Fruit fly (Drosophila melanogaster) whole organism, embryonic: ENCODE data around the gene janB.
A peak's percentile ranks its signal among the peaks of the same experiment; 100 is the strongest.

Source experiments
- ATbp ChIP-seq: fragments of 200-800 bp; sonication (Bioruptor generic); optimal IDR thresholded peaks from 2 replicates; lab custom pipeline; 2017; ENCODE audit warnings: missing biosample characterization, mild to moderate bottlenecking, missing genetic modification characterization, missing genetic modification reagents
- CG10209 ChIP-seq: fragments of 200-800 bp; sonication (Bioruptor generic); optimal IDR thresholded peaks from 3 replicates; lab custom pipeline; 2017; ENCODE audit warnings: missing biosample characterization, mild to moderate bottlenecking, missing genetic modification characterization, missing genetic modification reagents
- CG10267 ChIP-seq: fragments of 200-800 bp; sonication (Bioruptor generic); optimal IDR thresholded peaks from 2 replicates; lab custom pipeline; 2018; ENCODE audit warnings: missing biosample characterization, mild to moderate bottlenecking, missing genetic modification characterization, moderate library complexity
- CG11085 ChIP-seq: fragments of 200-800 bp; sonication (Bioruptor generic); IDR thresholded peaks from 2 replicates; pipeline ENCODE4 v1.3.6; 2022; ENCODE audit warnings: missing biosample characterization, missing genetic modification characterization
- CG11398 ChIP-seq: fragments of 200-800 bp; sonication (Bioruptor generic); optimal IDR thresholded peaks from 2 replicates; lab custom pipeline; 2016; ENCODE audit warnings: missing biosample characterization, missing genetic modification characterization
- CG1233 ChIP-seq: fragments of 200-800 bp; sonication (Bioruptor generic); optimal IDR thresholded peaks from 4 replicates; lab custom pipeline; 2018; ENCODE audit warnings: missing biosample characterization, mild to moderate bottlenecking, missing genetic modification characterization
- CG13424 ChIP-seq: fragments of 200-800 bp; sonication (Bioruptor generic); optimal IDR thresholded peaks from 2 replicates; lab custom pipeline; 2019; ENCODE audit warnings: missing biosample characterization, mild to moderate bottlenecking, missing genetic modification characterization, moderate library complexity
- CG14050 ChIP-seq: fragments of 200-800 bp; sonication (Bioruptor generic); IDR thresholded peaks from 3 replicates; pipeline ENCODE4 v1.3.6; 2022; ENCODE audit warnings: missing biosample characterization, missing genetic modification characterization
- CG15601 ChIP-seq: fragments of 200-800 bp; sonication (Bioruptor generic); optimal IDR thresholded peaks from 3 replicates; lab custom pipeline; 2019; ENCODE audit warnings: missing biosample characterization, mild to moderate bottlenecking, missing genetic modification characterization, moderate library complexity
- CG16815 ChIP-seq: fragments of 200-800 bp; sonication (Bioruptor generic); optimal IDR thresholded peaks from 3 replicates; lab custom pipeline; 2017; ENCODE audit warnings: missing biosample characterization, mild to moderate bottlenecking, missing genetic modification characterization
- CG17186 ChIP-seq: fragments of 200-800 bp; sonication (Bioruptor generic); optimal IDR thresholded peaks from 3 replicates; lab custom pipeline; 2017; ENCODE audit warnings: missing biosample characterization, missing genetic modification reagents, missing genetic modification characterization
- CG17912 ChIP-seq: fragments of 200-800 bp; sonication (Bioruptor generic); optimal IDR thresholded peaks from 2 replicates; lab custom pipeline; 2018; ENCODE audit warnings: missing biosample characterization, mild to moderate bottlenecking, missing genetic modification characterization
- CG1832 ChIP-seq: fragments of 200-800 bp; sonication (Bioruptor generic); optimal IDR thresholded peaks from 2 replicates; lab custom pipeline; 2017; ENCODE audit warnings: missing biosample characterization, mild to moderate bottlenecking, missing genetic modification characterization, inconsistent platforms
- CG2889 ChIP-seq: fragments of 200-800 bp; sonication (Bioruptor generic); IDR thresholded peaks from 3 replicates; pipeline ENCODE4 v1.3.6; 2022; ENCODE audit warnings: missing biosample characterization, missing genetic modification characterization
- CG31224 ChIP-seq: fragments of 200-800 bp; sonication (Bioruptor generic); IDR thresholded peaks from 2 replicates; pipeline ENCODE4 v1.3.6; 2022; ENCODE audit warnings: missing biosample characterization, missing genetic modification characterization
- CG6854 ChIP-seq: fragments of 200-800 bp; sonication (Bioruptor generic); optimal IDR thresholded peaks from 3 replicates; lab custom pipeline; 2017; ENCODE audit warnings: missing biosample characterization, mild to moderate bottlenecking, missing genetic modification characterization
- Chrac-16 ChIP-seq: fragments of 200-800 bp; sonication (Bioruptor generic); optimal IDR thresholded peaks from 3 replicates; lab custom pipeline; 2016; ENCODE audit warnings: missing biosample characterization, missing genetic modification characterization
- Dip3 ChIP-seq: fragments of 200-800 bp; sonication (Bioruptor generic); optimal IDR thresholded peaks from 3 replicates; lab custom pipeline; 2016; ENCODE audit warnings: missing biosample characterization, missing genetic modification characterization
- E2f1 ChIP-seq: fragments of 200-800 bp; sonication (Bioruptor generic); IDR thresholded peaks from 2 replicates; pipeline ENCODE4 v1.3.6; 2022; ENCODE audit warnings: missing biosample characterization, missing genetic modification characterization
- Elba2 ChIP-seq: fragments of 200-800 bp; sonication (Bioruptor generic); optimal IDR thresholded peaks from 3 replicates; lab custom pipeline; 2016; ENCODE audit warnings: missing biosample characterization, missing genetic modification characterization
- H2.0 ChIP-seq: fragments of 200-800 bp; sonication (Bioruptor generic); IDR thresholded peaks from 2 replicates; pipeline ENCODE4 v1.3.6; 2022; ENCODE audit warnings: missing biosample characterization, missing genetic modification characterization
- Hand ChIP-seq: fragments of 200-800 bp; sonication (Bioruptor generic); optimal IDR thresholded peaks from 2 replicates; lab custom pipeline; 2017; ENCODE audit warnings: mild to moderate bottlenecking, missing biosample characterization, missing genetic modification reagents, missing genetic modification characterization
- Hey ChIP-seq: fragments of 200-800 bp; sonication (Bioruptor generic); optimal IDR thresholded peaks from 3 replicates; lab custom pipeline; 2018; ENCODE audit warnings: missing biosample characterization, mild to moderate bottlenecking, missing genetic modification characterization
- Hr3 ChIP-seq: fragments of 200-800 bp; sonication (Bioruptor generic); optimal IDR thresholded peaks from 3 replicates; lab custom pipeline; 2016; ENCODE audit warnings: missing biosample characterization, missing genetic modification characterization
- Meics ChIP-seq: fragments of 200-800 bp; sonication (Bioruptor generic); optimal IDR thresholded peaks from 2 replicates; lab custom pipeline; 2017; ENCODE audit warnings: missing biosample characterization, mild to moderate bottlenecking, missing genetic modification characterization
- Oli ChIP-seq: fragments of 200-800 bp; sonication (Bioruptor generic); optimal IDR thresholded peaks from 2 replicates; lab custom pipeline; 2018; ENCODE audit warnings: missing biosample characterization, mild to moderate bottlenecking, missing genetic modification characterization, moderate library complexity
- Ssrp ChIP-seq: fragments of 200-800 bp; sonication (Bioruptor generic); optimal IDR thresholded peaks from 2 replicates; lab custom pipeline; 2018; ENCODE audit warnings: missing biosample characterization, mild to moderate bottlenecking, missing genetic modification characterization, moderate library complexity
- Xrp1 ChIP-seq: fragments of 200-800 bp; sonication (Bioruptor generic); IDR thresholded peaks from 2 replicates; pipeline ENCODE4 v1.3.6; 2022; ENCODE audit warnings: missing biosample characterization, missing genetic modification characterization
- br ChIP-seq: fragments of >200 bp; optimal IDR thresholded peaks from 2 replicates; lab custom pipeline; 2017
- bsh ChIP-seq, 2 experiments: fragments of 200-800 bp; sonication (Bioruptor generic); optimal IDR thresholded peaks; 2 replicates each; lab custom pipeline; 2017 to 2018; ENCODE audit warnings: mild to moderate bottlenecking in 2 of 2, missing biosample characterization in 2 of 2, missing genetic modification characterization in 2 of 2, moderate library complexity in 1 of 2
- caup ChIP-seq: fragments of 200-800 bp; sonication (Bioruptor generic); optimal IDR thresholded peaks from 3 replicates; lab custom pipeline; 2017; ENCODE audit warnings: missing biosample characterization, mild to moderate bottlenecking, missing genetic modification characterization, moderate library complexity; ENCODE audit not compliant: severe bottlenecking
- chinmo ChIP-seq: fragments of 200-800 bp; sonication (Bioruptor generic); IDR thresholded peaks from 4 replicates; pipeline ENCODE4 v1.3.6; 2022; ENCODE audit warnings: missing biosample characterization, missing genetic modification characterization; ENCODE audit not compliant: partially characterized antibody
- chn ChIP-seq: fragments of 200-800 bp; sonication (Bioruptor generic); optimal IDR thresholded peaks from 2 replicates; lab custom pipeline; 2016; ENCODE audit warnings: missing biosample characterization, missing genetic modification characterization
- dmrt99B ChIP-seq: fragments of 200-800 bp; sonication (Bioruptor generic); optimal IDR thresholded peaks from 2 replicates; lab custom pipeline; 2018; ENCODE audit warnings: missing biosample characterization, mild to moderate bottlenecking, missing genetic modification characterization, moderate library complexity
- gcm2 ChIP-seq: fragments of 200-800 bp; sonication (Bioruptor generic); optimal IDR thresholded peaks from 2 replicates; lab custom pipeline; 2016; ENCODE audit warnings: missing biosample characterization, missing genetic modification characterization
- hth ChIP-seq: fragments of >200 bp; optimal IDR thresholded peaks from 2 replicates; lab custom pipeline; 2017; ENCODE audit warnings: inconsistent platforms
- ind ChIP-seq: fragments of 200-800 bp; sonication (Bioruptor generic); optimal IDR thresholded peaks from 3 replicates; lab custom pipeline; 2016; ENCODE audit warnings: missing biosample characterization, missing genetic modification characterization
- lola ChIP-seq, 3 experiments: fragments of >200 bp in 2 of 3; fragments of 200-800 bp in 1 of 3; sonication (Bioruptor generic) in 1 of 3; optimal IDR thresholded peaks; 2 replicates each; lab custom pipeline; 2017 to 2019; ENCODE audit warnings: missing biosample characterization in 3 of 3, missing genetic modification characterization in 3 of 3, mild to moderate bottlenecking in 1 of 3, moderate library complexity in 1 of 3
- maf-S ChIP-seq: fragments of 200-800 bp; sonication (Bioruptor generic); optimal IDR thresholded peaks from 2 replicates; lab custom pipeline; 2016; ENCODE audit warnings: missing biosample characterization, missing genetic modification characterization
- mld ChIP-seq: fragments of 200-800 bp; sonication (Bioruptor generic); IDR thresholded peaks from 3 replicates; pipeline ENCODE4 v1.3.6; 2022; ENCODE audit warnings: missing biosample characterization, missing genetic modification characterization; ENCODE audit not compliant: partially characterized antibody
- p53 ChIP-seq: fragments of 200-800 bp; sonication (Bioruptor generic); optimal IDR thresholded peaks from 2 replicates; lab custom pipeline; 2016; ENCODE audit warnings: missing biosample characterization, missing genetic modification characterization
- pb ChIP-seq: fragments of 200-800 bp; sonication (Bioruptor generic); optimal IDR thresholded peaks from 3 replicates; lab custom pipeline; 2016; ENCODE audit warnings: missing biosample characterization, missing genetic modification characterization
- pzg ChIP-seq: fragments of 200-800 bp; sonication (Bioruptor generic); optimal IDR thresholded peaks from 3 replicates; lab custom pipeline; 2018; ENCODE audit warnings: missing biosample characterization, mild to moderate bottlenecking, missing genetic modification characterization, moderate library complexity
- rib ChIP-seq: fragments of 200-800 bp; sonication (Bioruptor generic); IDR thresholded peaks from 2 replicates; pipeline ENCODE4 v1.3.6; 2022; ENCODE audit warnings: missing biosample characterization, missing genetic modification characterization
- salm ChIP-seq: fragments of 200-800 bp; sonication (Bioruptor generic); optimal IDR thresholded peaks from 2 replicates; lab custom pipeline; 2018; ENCODE audit warnings: missing biosample characterization, mild to moderate bottlenecking, missing genetic modification characterization
- sisA ChIP-seq: fragments of 200-800 bp; sonication (Bioruptor generic); IDR thresholded peaks from 2 replicates; pipeline ENCODE4 v1.3.6; 2022; ENCODE audit warnings: missing biosample characterization, missing genetic modification characterization
- unpg ChIP-seq: fragments of 200-800 bp; sonication (Bioruptor generic); optimal IDR thresholded peaks from 3 replicates; lab custom pipeline; 2018; ENCODE audit warnings: missing biosample characterization, mild to moderate bottlenecking, missing genetic modification characterization, moderate library complexity
- yki ChIP-seq: fragments of >200 bp; optimal IDR thresholded peaks from 3 replicates; lab custom pipeline; 2018
- zen ChIP-seq: fragments of 200-800 bp; sonication (Bioruptor generic); optimal IDR thresholded peaks from 3 replicates; lab custom pipeline; 2018; ENCODE audit warnings: missing biosample characterization, mild to moderate bottlenecking, missing genetic modification characterization, moderate library complexity

janB gene

DNA sequence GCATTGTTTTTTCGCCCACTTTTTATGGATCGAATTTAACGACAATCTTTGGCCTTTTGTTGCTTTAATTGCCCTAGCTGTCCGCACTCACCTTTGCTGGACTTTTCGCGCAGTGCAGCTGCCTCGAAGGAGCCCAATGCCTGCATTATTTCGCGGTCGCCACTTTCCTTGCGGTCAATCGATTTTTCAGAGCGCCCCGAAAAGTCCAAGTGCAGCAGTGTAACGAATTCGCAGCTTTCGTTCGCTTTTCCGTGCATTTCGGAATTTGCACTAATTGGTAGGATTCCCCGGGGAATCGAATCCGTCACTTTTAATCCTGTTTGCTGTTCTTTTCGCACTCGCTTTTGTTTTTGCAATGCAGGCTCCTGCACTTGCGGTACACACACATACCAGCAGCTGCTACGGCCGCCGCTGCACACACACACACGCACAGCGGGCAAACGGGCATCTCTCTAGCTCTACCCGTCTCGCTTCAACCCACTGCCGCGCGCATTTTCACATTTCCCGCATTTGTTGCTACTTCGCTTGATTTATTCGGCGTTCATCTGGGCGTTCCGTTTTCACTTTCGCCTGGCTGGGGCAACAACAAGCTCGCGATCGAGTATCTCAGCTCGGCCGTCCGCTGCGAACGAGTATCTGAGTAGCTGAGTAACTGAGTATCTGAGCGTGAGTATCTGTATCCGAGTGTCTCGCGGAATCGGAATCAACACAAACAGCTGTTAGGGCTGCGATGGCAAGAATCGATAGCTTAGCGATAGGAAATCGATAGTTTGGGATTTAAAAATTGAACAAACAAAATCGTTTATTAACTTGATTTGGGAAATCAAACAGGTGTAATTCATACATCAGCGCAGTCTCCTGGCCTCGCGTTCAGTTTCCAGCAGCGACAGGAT, 16.7 kb downstream of the janB start, which contains the start of gene Mgat2 (continued):
- TF ChIP-seq pb (GFP tag; lab: Kevin White, UChicago) (peak; percentile 25), ATbp (GFP tag; lab: Kevin White, UChicago) (peak; percentile 1), Meics (GFP tag; lab: Kevin White, UChicago) (no peak), CG1832 (GFP tag; lab: Kevin White, UChicago) (peak; percentile 76), CG14050 (GFP tag; lab: Robert Waterston, UW) (no peak), unpg (GFP tag; lab: Kevin White, UChicago) (no peak), CG16815 (GFP tag; lab: Kevin White, UChicago) (no peak), CG1233 (GFP tag; lab: Kevin White, UChicago) (peak; percentile 19), maf-S (GFP tag; lab: Kevin White, UChicago) (no peak), Hr3 (no peak), rib (GFP tag; lab: Robert Waterston, UW) (peak; percentile 62; the same call in 1 of the 2 replicates), CG6854 (peak; percentile 66), ind (GFP tag; lab: Kevin White, UChicago) (no peak), CG11398 (GFP tag; lab: Kevin White, UChicago) (peak; percentile 31), chinmo (GFP tag; lab: Robert Waterston, UW) (peak; percentile 97), hth (lab: Kevin White, UChicago) (no peak), dmrt99B (tag; lab: Kevin White, UChicago) (no peak), CG11085 (GFP tag; lab: Robert Waterston, UW) (no peak), gcm2 (GFP tag; lab: Kevin White, UChicago) (peak; percentile 32), Elba2 (no peak), lola (GFP tag; optimal IDR thresholded peaks at IDR 0.05; lab: Kevin White, UChicago) (peak in 1 of 3 experiments; percentile 8), pzg (GFP tag; lab: Kevin White, UChicago) (peak; percentile 24), Hand (GFP tag; lab: Kevin White, UChicago) (peak; percentile 31), mld (GFP tag; lab: Robert Waterston, UW) (peak; percentile 77; the same call in 2 of the 3 replicates), yki (lab: Kevin White, UChicago) (no peak), CG10209 (GFP tag; lab: Kevin White, UChicago) (no peak), Dip3 (GFP tag; lab: Kevin White, UChicago) (no peak), caup (GFP tag; lab: Kevin White, UChicago) (no peak), br (no peak), CG13424 (tag; lab: Kevin White, UChicago) (peak; percentile 27), H2.0 (GFP tag; lab: Robert Waterston, UW) (no peak), zen (tag; lab: Kevin White, UChicago) (no peak), bsh (GFP tag; optimal IDR thresholded peaks at IDR 0.05; lab: Kevin White, UChicago) (peak; percentile 18 to 61), chn (GFP tag; lab: Kevin White, UChicago) (peak; percentile 34), Xrp1 (GFP tag; lab: Robert Waterston, UW) (peak; percentile 44), p53 (GFP tag; lab: Kevin White, UChicago) (no peak), salm (tag; lab: Kevin White, UChicago) (peak; percentile 49), CG17186 (GFP tag; lab: Kevin White, UChicago) (peak; percentile 24), Chrac-16 (GFP tag; lab: Kevin White, UChicago) (no peak), CG2889 (GFP tag; lab: Robert Waterston, UW) (no peak), Oli (tag; lab: Kevin White, UChicago) (no peak), CG10267 (tag; lab: Kevin White, UChicago) (peak; percentile 44), Hey (tag; lab: Kevin White, UChicago) (no peak), CG17912 (GFP tag; lab: Kevin White, UChicago) (no peak), E2f1 (peak; percentile 49; the same call in 1 of the 2 replicates), CG15601 (tag; lab: Kevin White, UChicago) (peak; percentile 71), CG31224 (GFP tag; lab: Robert Waterston, UW) (no peak), Ssrp (tag; lab: Kevin White, UChicago) (no peak), sisA (GFP tag; lab: Robert Waterston, UW) (no peak)
